Fruit fly (Drosophila melanogaster): ENCODE measurements around the gene CG9988.

The CG9988 gene

dm6 chr3R:28631753-28632152 is 4.5 kb upstream of the CG9988 start (continued):
- TF ChIP-seq CG3847 (GFP tag; IDR thresholded peaks at IDR 0.05) (peak; percentile 32; the same call in 1 of the 2 replicates), crol (GFP tag; IDR thresholded peaks at IDR 0.05) (no peak), nerfin-2 (GFP tag; IDR thresholded peaks at IDR 0.05; ENCODE audit: partially characterized antibody) (no peak), CG6654 (GFP tag; optimal IDR thresholded peaks at IDR 0.05) (peak; percentile 9), en (GFP tag; optimal IDR thresholded peaks at IDR 0.05) (peak; percentile 48), PHDP (tag; optimal IDR thresholded peaks at IDR 0.05) (peak; percentile 7), bab2 (GFP tag; optimal IDR thresholded peaks at IDR 0.05) (peak; percentile 34), CG7745 (tag; optimal IDR thresholded peaks at IDR 0.05) (no peak), klu (GFP tag; IDR thresholded peaks at IDR 0.05) (no peak), CG15011 (GFP tag; optimal IDR thresholded peaks at IDR 0.05) (peak; percentile 39), CG7556 (GFP tag; optimal IDR thresholded peaks at IDR 0.05) (peak; percentile 51), D (optimal IDR thresholded peaks at IDR 0.05) (peak; percentile 8), D (GFP tag; optimal IDR thresholded peaks at IDR 0.05) (peak; percentile 62), Dip3 (GFP tag; optimal IDR thresholded peaks at IDR 0.05) (no peak), CG7963 (GFP tag; IDR thresholded peaks at IDR 0.05; ENCODE audit: partially characterized antibody) (no peak), CG5180 (GFP tag; optimal IDR thresholded peaks at IDR 0.05) (peak; percentile 2), CG11695 (GFP tag; IDR thresholded peaks at IDR 0.05) (peak; percentile 24; the same call in 1 of the 3 replicates), Eip74EF (GFP tag; optimal IDR thresholded peaks at IDR 0.05) (no peak), kah (GFP tag; optimal IDR thresholded peaks at IDR 0.05) (no peak), CG11085 (GFP tag; IDR thresholded peaks at IDR 0.05) (no peak), p53 (GFP tag; optimal IDR thresholded peaks at IDR 0.05) (peak; percentile 14), danr (GFP tag; IDR thresholded peaks at IDR 0.05) (no peak), Atf3 (GFP tag; optimal IDR thresholded peaks at IDR 0.05) (no peak), CG10979 (tag; optimal IDR thresholded peaks at IDR 0.05) (peak; percentile 64), Max (GFP tag; optimal IDR thresholded peaks at IDR 0.05) (peak; percentile 22), tll (GFP tag; optimal IDR thresholded peaks at IDR 0.05) (peak in 1 of 2 experiments; percentile 90), NfI (GFP tag; optimal IDR thresholded peaks at IDR 0.05) (peak; percentile 4), chif (GFP tag; optimal IDR thresholded peaks at IDR 0.05) (peak; percentile 63 to 76), CG33213 (GFP tag; optimal IDR thresholded peaks at IDR 0.05) (peak; percentile 30), br (optimal IDR thresholded peaks at IDR 0.05) (no peak), Optix (GFP tag; IDR thresholded peaks at IDR 0.05) (no peak), CG18262 (tag; optimal IDR thresholded peaks at IDR 0.05) (peak; percentile 60), Trl (optimal IDR thresholded peaks at IDR 0.05) (no peak), Trl (GFP tag; optimal IDR thresholded peaks at IDR 0.05) (peak; percentile 55), croc (GFP tag; conservative IDR thresholded peaks at IDR 0.05) (peak; percentile 39; the same call in 1 of the 3 replicates), CG17186 (GFP tag; optimal IDR thresholded peaks at IDR 0.05) (no peak), slp2 (GFP tag; optimal IDR thresholded peaks at IDR 0.05) (peak; percentile 58), Vsx1 (GFP tag; optimal IDR thresholded peaks at IDR 0.05) (no peak), zen2 (GFP tag; IDR thresholded peaks at IDR 0.05; ENCODE audit: partially characterized antibody) (no peak), cato (GFP tag; optimal IDR thresholded peaks at IDR 0.05; ENCODE audit: borderline replicate concordance) (no peak), NFAT (GFP tag; IDR thresholded peaks at IDR 0.05) (no peak), CG4854 (GFP tag; optimal IDR thresholded peaks at IDR 0.05) (peak; percentile 26), CG31224 (GFP tag; IDR thresholded peaks at IDR 0.05) (0 out of 2 replicates have a peak, but pooled peaks have one; percentile 23), CG3726 (GFP tag; IDR thresholded peaks at IDR 0.05) (peak; percentile 72; the same call in 2 of the 3 replicates), CG14710 (tag; optimal IDR thresholded peaks at IDR 0.05) (peak; percentile 61), sob (GFP tag; IDR thresholded peaks at IDR 0.05) (0 out of 2 replicates have a peak, but pooled peaks have one; percentile 16), Nf-YB (GFP tag; optimal IDR thresholded peaks at IDR 0.05) (no peak), CG6813 (GFP tag; optimal IDR thresholded peaks at IDR 0.05) (peak; percentile 6), row (GFP tag; IDR thresholded peaks at IDR 0.05) (peak; percentile 69), HLH3B (GFP tag; IDR thresholded peaks at IDR 0.05) (peak; percentile 59; the same call in 1 of the 2 replicates), Sox102F (GFP tag; optimal IDR thresholded peaks at IDR 0.05) (peak; percentile 51)

Measured in whole organism, embryonic.